Fruit fly (Drosophila melanogaster) whole organism, embryonic: Measurements from ENCODE around the gene AIMP2.

Experiments
- C15 ChIP-seq: fragments of 200-800 bp; sonication (Bioruptor generic); IDR thresholded peaks from 3 replicates; pipeline ENCODE4 v1.3.6; 2022; ENCODE audit warnings: missing biosample characterization, missing genetic modification characterization
- CG11696 ChIP-seq: fragments of 200-800 bp; sonication (Bioruptor generic); IDR thresholded peaks from 2 replicates; pipeline ENCODE4 v1.3.6; 2022; ENCODE audit warnings: missing biosample characterization, missing genetic modification characterization
- CG12299 ChIP-seq: fragments of 200-800 bp; sonication (Bioruptor generic); optimal IDR thresholded peaks from 2 replicates; lab custom pipeline; 2018; ENCODE audit warnings: missing biosample characterization, mild to moderate bottlenecking, missing genetic modification characterization
- CG12769 ChIP-seq: fragments of 200-800 bp; sonication (Bioruptor generic); optimal IDR thresholded peaks from 2 replicates; lab custom pipeline; 2019; ENCODE audit warnings: missing biosample characterization, mild to moderate bottlenecking, missing genetic modification characterization, moderate library complexity
- CG13296 ChIP-seq: fragments of 200-800 bp; sonication (Bioruptor generic); optimal IDR thresholded peaks from 3 replicates; lab custom pipeline; 2018; ENCODE audit warnings: missing biosample characterization, mild to moderate bottlenecking, missing genetic modification characterization
- CG14050 ChIP-seq: fragments of 200-800 bp; sonication (Bioruptor generic); IDR thresholded peaks from 3 replicates; pipeline ENCODE4 v1.3.6; 2022; ENCODE audit warnings: missing biosample characterization, missing genetic modification characterization
- CG1529 ChIP-seq: fragments of 200-800 bp; sonication (Bioruptor generic); optimal IDR thresholded peaks from 3 replicates; lab custom pipeline; 2018; ENCODE audit warnings: missing biosample characterization, missing genetic modification characterization
- CG15479 ChIP-seq: fragments of 200-800 bp; sonication (Bioruptor generic); optimal IDR thresholded peaks from 3 replicates; lab custom pipeline; 2019; ENCODE audit warnings: missing biosample characterization, mild to moderate bottlenecking, missing genetic modification characterization, moderate library complexity
- CG16863 ChIP-seq: fragments of 200-800 bp; sonication (Bioruptor generic); optimal IDR thresholded peaks from 3 replicates; lab custom pipeline; 2016; ENCODE audit warnings: missing biosample characterization, missing genetic modification characterization
- CG17359 ChIP-seq: fragments of 200-800 bp; sonication (Bioruptor generic); optimal IDR thresholded peaks from 3 replicates; lab custom pipeline; 2018; ENCODE audit warnings: missing biosample characterization, mild to moderate bottlenecking, missing genetic modification characterization, moderate library complexity
- CG17802 ChIP-seq: fragments of 200-800 bp; sonication (Bioruptor generic); optimal IDR thresholded peaks from 2 replicates; lab custom pipeline; 2018; ENCODE audit warnings: missing biosample characterization, mild to moderate bottlenecking, missing genetic modification characterization, moderate library complexity
- CG17829 ChIP-seq: fragments of 200-800 bp; optimal IDR thresholded peaks from 2 replicates; lab custom pipeline; 2019; ENCODE audit warnings: missing biosample characterization, mild to moderate bottlenecking, missing genetic modification characterization, moderate library complexity
- CG18262 ChIP-seq: fragments of 200-800 bp; optimal IDR thresholded peaks from 3 replicates; lab custom pipeline; 2019; ENCODE audit warnings: missing biosample characterization, mild to moderate bottlenecking, missing genetic modification characterization, moderate library complexity
- CG18476 ChIP-seq: fragments of 200-800 bp; sonication (Bioruptor generic); optimal IDR thresholded peaks from 2 replicates; lab custom pipeline; 2016; ENCODE audit warnings: missing biosample characterization, mild to moderate bottlenecking, missing genetic modification characterization
- CG33213 ChIP-seq: fragments of 200-800 bp; sonication (Bioruptor generic); optimal IDR thresholded peaks from 3 replicates; lab custom pipeline; 2016; ENCODE audit warnings: missing biosample characterization, missing genetic modification characterization
- CG4360 ChIP-seq: fragments of 200-800 bp; sonication (Bioruptor generic); IDR thresholded peaks from 2 replicates; pipeline ENCODE4 v1.3.6; 2022; ENCODE audit warnings: missing biosample characterization, missing genetic modification characterization
- CG6765 ChIP-seq: fragments of 200-800 bp; sonication (Bioruptor generic); optimal IDR thresholded peaks from 3 replicates; lab custom pipeline; 2017; ENCODE audit warnings: missing biosample characterization, mild to moderate bottlenecking, missing genetic modification characterization
- CG7928 ChIP-seq: fragments of 200-800 bp; sonication (Bioruptor generic); optimal IDR thresholded peaks from 2 replicates; lab custom pipeline; 2017; ENCODE audit warnings: missing biosample characterization, mild to moderate bottlenecking, missing genetic modification characterization
- CG8765 ChIP-seq: fragments of 200-800 bp; sonication (Bioruptor generic); IDR thresholded peaks from 2 replicates; pipeline ENCODE4 v1.3.6; 2022; ENCODE audit warnings: missing biosample characterization, missing genetic modification characterization
- CG9797 ChIP-seq: fragments of 200-800 bp; sonication (Bioruptor generic); optimal IDR thresholded peaks from 3 replicates; lab custom pipeline; 2018; ENCODE audit warnings: missing biosample characterization, mild to moderate bottlenecking, missing genetic modification characterization
- CTCF ChIP-seq: fragments of 200-800 bp; sonication (Bioruptor generic); optimal IDR thresholded peaks from 2 replicates; lab custom pipeline; 2017; ENCODE audit warnings: missing biosample characterization, mild to moderate bottlenecking, missing genetic modification characterization, moderate library complexity
- Camta ChIP-seq: fragments of 200-800 bp; sonication (Bioruptor generic); optimal IDR thresholded peaks from 2 replicates; lab custom pipeline; 2016; ENCODE audit warnings: missing biosample characterization, missing genetic modification characterization
- CoRest ChIP-seq: fragments of 200-800 bp; sonication (Bioruptor generic); optimal IDR thresholded peaks from 3 replicates; lab custom pipeline; 2018; ENCODE audit warnings: missing biosample characterization, mild to moderate bottlenecking, missing genetic modification characterization, moderate library complexity
- CrebB ChIP-seq: fragments of 200-800 bp; sonication (Bioruptor generic); optimal IDR thresholded peaks from 3 replicates; lab custom pipeline; 2018; ENCODE audit warnings: missing biosample characterization, mild to moderate bottlenecking, missing genetic modification characterization
- E2f1 ChIP-seq: fragments of 200-800 bp; sonication (Bioruptor generic); IDR thresholded peaks from 2 replicates; pipeline ENCODE4 v1.3.6; 2022; ENCODE audit warnings: missing biosample characterization, missing genetic modification characterization
- E2f2 ChIP-seq: fragments of 200-800 bp; sonication (Bioruptor generic); IDR thresholded peaks from 2 replicates; pipeline ENCODE4 v1.3.6; 2022; ENCODE audit warnings: missing biosample characterization, missing genetic modification characterization
- HLH3B ChIP-seq: fragments of 200-800 bp; sonication (Bioruptor generic); IDR thresholded peaks from 2 replicates; pipeline ENCODE4 v1.3.6; 2022; ENCODE audit warnings: missing biosample characterization, missing genetic modification characterization
- Lpt ChIP-seq: fragments of >200 bp; optimal IDR thresholded peaks from 2 replicates; lab custom pipeline; 2018; ENCODE audit warnings: missing biosample characterization, missing genetic modification characterization
- Med ChIP-seq: fragments of 200-800 bp; sonication (Bioruptor generic); peaks from one replicate; lab custom pipeline; 2016; ENCODE audit warnings: missing biosample characterization, missing genetic modification characterization, mild to moderate bottlenecking, inconsistent platforms, moderate library complexity
- Xbp1 ChIP-seq: fragments of 200-800 bp; sonication (Bioruptor generic); optimal IDR thresholded peaks from 3 replicates; lab custom pipeline; 2016; ENCODE audit warnings: missing biosample characterization, mild to moderate bottlenecking, missing genetic modification characterization
- ase ChIP-seq: fragments of 200-800 bp; sonication (Bioruptor generic); IDR thresholded peaks from 3 replicates; pipeline ENCODE4 v1.3.6; 2022; ENCODE audit warnings: missing biosample characterization, missing genetic modification characterization
- ato ChIP-seq: fragments of 200-800 bp; sonication (Bioruptor generic); IDR thresholded peaks from 2 replicates; pipeline ENCODE4 v1.3.6; 2022; ENCODE audit warnings: missing biosample characterization, missing genetic modification characterization; ENCODE audit not compliant: partially characterized antibody
- bab2 ChIP-seq: fragments of 200-800 bp; sonication (Bioruptor generic); optimal IDR thresholded peaks from 2 replicates; lab custom pipeline; 2016; ENCODE audit warnings: missing biosample characterization, missing genetic modification characterization
- crol ChIP-seq: fragments of 200-800 bp; sonication (Bioruptor generic); IDR thresholded peaks from 2 replicates; pipeline ENCODE4 v1.3.6; 2022; ENCODE audit warnings: missing biosample characterization, missing genetic modification characterization
- h ChIP-seq: fragments of >200 bp; optimal IDR thresholded peaks from 2 replicates; lab custom pipeline; 2017
- hbn ChIP-seq: fragments of 200-800 bp; sonication (Bioruptor generic); IDR thresholded peaks from 2 replicates; pipeline ENCODE4 v1.3.6; 2022; ENCODE audit warnings: missing biosample characterization, missing genetic modification characterization; ENCODE audit not compliant: partially characterized antibody
- hkb ChIP-seq, 2 experiments: fragments of 200-800 bp in 1 of 2; fragments of >200 bp in 1 of 2; sonication (Bioruptor generic) in 1 of 2; IDR thresholded peaks in 1 of 2; optimal IDR thresholded peaks in 1 of 2; 2 replicates each; pipeline versions ENCODE4 v1.3.6 to Lab custom; 2017 to 2022; ENCODE audit warnings: missing biosample characterization in 1 of 2, missing genetic modification characterization in 1 of 2
- insv ChIP-seq, 2 experiments: fragments of 200-800 bp; sonication (Bioruptor generic); optimal IDR thresholded peaks; 3 replicates each; lab custom pipeline; 2016 to 2018; ENCODE audit warnings: missing biosample characterization in 2 of 2, missing genetic modification characterization in 2 of 2
- mld ChIP-seq: fragments of 200-800 bp; sonication (Bioruptor generic); IDR thresholded peaks from 3 replicates; pipeline ENCODE4 v1.3.6; 2022; ENCODE audit warnings: missing biosample characterization, missing genetic modification characterization; ENCODE audit not compliant: partially characterized antibody
- nerfin-2 ChIP-seq: fragments of 200-800 bp; sonication (Bioruptor generic); IDR thresholded peaks from 2 replicates; pipeline ENCODE4 v1.3.6; 2022; ENCODE audit warnings: missing biosample characterization, missing genetic modification characterization; ENCODE audit not compliant: partially characterized antibody
- oc ChIP-seq: fragments of 200-800 bp; sonication (Bioruptor generic); optimal IDR thresholded peaks from 2 replicates; lab custom pipeline; 2018; ENCODE audit warnings: missing biosample characterization, mild to moderate bottlenecking, missing genetic modification characterization, moderate library complexity
- odd ChIP-seq: fragments of 200-800 bp; sonication (Bioruptor generic); optimal IDR thresholded peaks from 2 replicates; lab custom pipeline; 2017; ENCODE audit warnings: missing biosample characterization, mild to moderate bottlenecking, missing genetic modification characterization
- psq ChIP-seq: fragments of 200-800 bp; sonication (Bioruptor generic); optimal IDR thresholded peaks from 2 replicates; lab custom pipeline; 2017; ENCODE audit warnings: missing biosample characterization, missing genetic modification characterization
- row ChIP-seq: fragments of 200-800 bp; sonication (Bioruptor generic); IDR thresholded peaks from 3 replicates; pipeline ENCODE4 v1.3.6; 2022; ENCODE audit warnings: missing biosample characterization, missing genetic modification characterization
- scrt ChIP-seq: fragments of 200-800 bp; sonication (Bioruptor generic); optimal IDR thresholded peaks from 2 replicates; lab custom pipeline; 2018; ENCODE audit warnings: missing biosample characterization, mild to moderate bottlenecking, missing genetic modification characterization, moderate library complexity
- sim ChIP-seq: fragments of 200-800 bp; sonication (Bioruptor generic); IDR thresholded peaks from 2 replicates; pipeline ENCODE4 v1.3.6; 2022; ENCODE audit warnings: missing biosample characterization, missing genetic modification characterization
- tin ChIP-seq: fragments of 200-800 bp; sonication (Bioruptor generic); optimal IDR thresholded peaks from 3 replicates; lab custom pipeline; 2016; ENCODE audit warnings: missing biosample characterization, missing genetic modification characterization
- tna ChIP-seq: fragments of 200-800 bp; sonication (Bioruptor generic); IDR thresholded peaks from 2 replicates; pipeline ENCODE4 v1.3.6; 2022; ENCODE audit warnings: missing biosample characterization, missing genetic modification characterization; ENCODE audit not compliant: partially characterized antibody
- twi ChIP-seq: fragments of 200-800 bp; optimal IDR thresholded peaks from 2 replicates; lab custom pipeline; 2019; ENCODE audit warnings: missing biosample characterization, mild to moderate bottlenecking, missing genetic modification characterization, moderate library complexity
- unc-4 ChIP-seq: fragments of 200-800 bp; sonication (Bioruptor generic); IDR thresholded peaks from 2 replicates; pipeline ENCODE4 v1.3.6; 2022; ENCODE audit warnings: missing biosample characterization, missing genetic modification characterization; ENCODE audit not compliant: partially characterized antibody

The AIMP2 gene

DNA sequence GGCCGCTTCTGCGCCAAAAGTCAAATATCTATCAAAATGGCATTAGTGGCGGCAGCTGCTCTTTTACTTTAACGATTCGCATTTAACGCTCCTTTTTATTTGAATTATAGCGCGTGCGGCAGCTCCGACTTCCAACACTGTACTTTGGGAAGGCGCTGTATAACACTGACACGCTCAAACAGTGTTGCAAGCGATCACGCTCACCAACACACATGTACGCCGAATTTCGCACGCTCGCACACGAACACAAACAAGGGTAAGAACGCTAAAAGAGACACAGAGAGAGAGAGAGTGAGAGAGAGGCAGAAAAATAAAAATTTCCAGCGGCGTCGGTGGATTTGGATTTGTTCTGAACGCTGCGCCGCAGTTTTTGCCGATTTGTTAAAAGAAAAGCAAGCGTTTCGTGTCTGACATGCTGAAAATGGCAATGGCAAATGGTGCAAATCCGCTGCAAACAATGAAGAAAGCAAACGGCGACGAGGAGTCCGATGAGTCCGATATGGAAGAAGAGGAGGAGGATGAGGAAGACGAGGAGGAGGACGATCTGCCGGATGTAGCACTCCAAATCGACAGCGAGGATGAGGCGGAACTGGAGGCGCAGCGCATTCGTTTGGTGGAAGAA lies 36.3 kb downstream of the AIMP2 start, which contains the start of gene Phs (continued):
- TF ChIP-seq CrebB (tag; lab: Kevin White, UChicago) (peak; percentile 77), sim (no peak), CG15479 (GFP tag; lab: Kevin White, UChicago) (peak; percentile 20), row (GFP tag; lab: Robert Waterston, UW) (0 out of 3 replicates have a peak, but pooled peaks have one; percentile 37), Xbp1 (GFP tag; lab: Kevin White, UChicago) (peak; percentile 81), CG8765 (GFP tag; lab: Robert Waterston, UW) (no peak), CG11696 (no peak), hkb (optimal IDR thresholded peaks at IDR 0.05; lab: Kevin White, UChicago) (no peak), hkb (GFP tag; IDR thresholded peaks at IDR 0.05; lab: Robert Waterston, UW) (peak; percentile 54), unc-4 (GFP tag; lab: Robert Waterston, UW) (0 out of 2 replicates have a peak, but pooled peaks have one; percentile 28), C15 (peak; percentile 51; the same call in 1 of the 3 replicates), CG6765 (GFP tag; lab: Kevin White, UChicago) (peak; percentile 45), psq (GFP tag; lab: Kevin White, UChicago) (peak; percentile 56), CTCF (peak; percentile 11), odd (no peak), ato (GFP tag; lab: Robert Waterston, UW) (peak; percentile 44; the same call in 1 of the 2 replicates), tin (GFP tag; lab: Kevin White, UChicago) (peak; percentile 91), CG18476 (GFP tag; lab: Kevin White, UChicago) (peak; percentile 77), mld (GFP tag; lab: Robert Waterston, UW) (no peak), h (no peak), CG17802 (peak; percentile 74), hbn (GFP tag; lab: Robert Waterston, UW) (peak; percentile 38; the same call in 1 of the 2 replicates), CG14050 (GFP tag; lab: Robert Waterston, UW) (peak; percentile 67), oc (tag; lab: Kevin White, UChicago) (peak; percentile 23), CG12299 (no peak), CG12769 (tag; lab: Kevin White, UChicago) (peak; percentile 82), tna (GFP tag; lab: Robert Waterston, UW) (no peak), Lpt (GFP tag; lab: Kevin White, UChicago) (no peak), CG17829 (tag; lab: Kevin White, UChicago) (peak; percentile 55), crol (GFP tag; lab: Robert Waterston, UW) (no peak), scrt (GFP tag; lab: Kevin White, UChicago) (peak; percentile 28), insv (GFP tag; optimal IDR thresholded peaks at IDR 0.05; lab: Kevin White, UChicago) (peak in 1 of 2 experiments; percentile 30), CG33213 (GFP tag; lab: Kevin White, UChicago) (peak; percentile 92), bab2 (GFP tag; lab: Kevin White, UChicago) (peak; percentile 83), CG4360 (GFP tag; lab: Robert Waterston, UW) (no peak), CG9797 (GFP tag; lab: Kevin White, UChicago) (peak; percentile 52), HLH3B (GFP tag; lab: Robert Waterston, UW) (peak; percentile 70), ase (peak; percentile 53; the same call in 1 of the 3 replicates), twi (tag; lab: Kevin White, UChicago) (peak; percentile 48), CG13296 (peak; percentile 53), CG17359 (tag; lab: Kevin White, UChicago) (peak; percentile 61), CG18262 (tag; lab: Kevin White, UChicago) (peak; percentile 38), nerfin-2 (GFP tag; lab: Robert Waterston, UW) (no peak), CoRest (tag; lab: Kevin White, UChicago) (peak; percentile 57), CG16863 (GFP tag; lab: Kevin White, UChicago) (peak; percentile 80), CG1529 (GFP tag; lab: Kevin White, UChicago) (peak; percentile 19), E2f2 (GFP tag; lab: Robert Waterston, UW) (peak; percentile 99), E2f1 (GFP tag; lab: Robert Waterston, UW) (peak; percentile 43; the same call in 1 of the 2 replicates), CG7928 (GFP tag; lab: Kevin White, UChicago) (peak; percentile 36), Camta (GFP tag; lab: Kevin White, UChicago) (peak; percentile 78), Med (GFP tag; lab: Kevin White, UChicago) (peak; percentile 99)
